Worm (Caenorhabditis elegans): Measurements from ENCODE around the gene F22E5.2.
"Not testable (repeated sequence)": the region's sequence is repeated elsewhere in the genome, so short reads cannot be mapped to it uniquely, and the experiment has no call there.

The F22E5.2 gene

ce11 chrII:2629270-2629669 is 35.9 kb upstream of the F22E5.2 start, which contains the start of gene sri-37:
sri-37 (plus strand) TSS chrII:2629570.
- TF ChIP-seq nhr-77 (tag; optimal IDR thresholded peaks at IDR 0.05) (no peak), ceh-9 (tag; optimal IDR thresholded peaks at IDR 0.05) (no peak), lin-15B (tag; optimal IDR thresholded peaks at IDR 0.05) (no peak), lin-39 (tag; optimal IDR thresholded peaks at IDR 0.05) (no peak), nfya-1 (tag; optimal IDR thresholded peaks at IDR 0.05; ENCODE audit: insufficient read depth) (no peak), elt-1 (tag; optimal IDR thresholded peaks at IDR 0.05) (no peak), ZK546.5 (tag; optimal IDR thresholded peaks at IDR 0.05) (no peak)

ce11 chrII:2631169-2631568 is 34.0 kb upstream of the F22E5.2 start, which contains the start of gene D2062.1:
D2062.1 (plus strand) TSS chrII:2631469.
- TF ChIP-seq unc-62 (GFP tag; optimal IDR thresholded peaks at IDR 0.05) (no peak), daf-12 (tag; optimal IDR thresholded peaks at IDR 0.05) (no peak), nhr-23 (tag; optimal IDR thresholded peaks at IDR 0.05) (no peak), ceh-16 (tag; optimal IDR thresholded peaks at IDR 0.05) (no peak), zag-1 (tag; optimal IDR thresholded peaks at IDR 0.05) (no peak), ceh-9 (tag; optimal IDR thresholded peaks at IDR 0.05) (no peak), snpc-4 (tag; optimal IDR thresholded peaks at IDR 0.05) (no peak), skn-1 (tag; optimal IDR thresholded peaks at IDR 0.05) (no peak), eor-1 (tag; optimal IDR thresholded peaks at IDR 0.05) (no peak), aly-2 (tag; optimal IDR thresholded peaks at IDR 0.05) (no peak), pha-4 (tag; optimal IDR thresholded peaks at IDR 0.05) (no peak), fkh-10 (GFP tag; optimal IDR thresholded peaks at IDR 0.05) (no peak), fkh-2 (tag; optimal IDR thresholded peaks at IDR 0.05) (no peak), ztf-11 (tag; optimal IDR thresholded peaks at IDR 0.05) (no peak), nhr-77 (tag; optimal IDR thresholded peaks at IDR 0.05) (no peak), elt-3 (tag; optimal IDR thresholded peaks at IDR 0.05) (no peak), nhr-11 (tag; optimal IDR thresholded peaks at IDR 0.05) (no peak)

DNA sequence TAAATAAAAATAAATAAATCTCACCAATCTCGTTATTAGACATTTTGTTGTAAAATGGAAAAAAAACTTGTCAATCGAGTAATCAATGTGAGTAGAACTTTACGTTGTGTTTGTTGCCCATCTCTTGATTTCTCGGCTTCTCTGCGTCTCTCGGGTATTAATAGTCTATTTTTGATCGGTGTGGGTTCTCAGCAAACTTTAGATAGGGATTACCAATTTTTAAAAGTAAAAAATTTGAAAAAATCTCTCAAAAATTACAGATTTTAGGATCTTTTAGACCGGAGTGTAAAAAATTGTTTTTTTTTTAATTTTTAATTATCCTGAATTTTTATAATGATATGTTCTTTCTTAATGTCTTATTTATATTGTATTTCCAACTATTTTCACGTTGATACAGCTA is 27.8 kb upstream of the F22E5.2 start, which contains the start of gene F22E5.21:
F22E5.21 (minus strand) TSS at position 101 of the 400 bp plus-strand sequence.
- no peak for TF ChIP-seq nhr-76 (tag; optimal IDR thresholded peaks at IDR 0.05)
- no peak for TF ChIP-seq skn-1 (tag; optimal IDR thresholded peaks at IDR 0.05)
- no peak for TF ChIP-seq eor-1 (tag; optimal IDR thresholded peaks at IDR 0.05)
- no peak for TF ChIP-seq unc-39 (tag; optimal IDR thresholded peaks at IDR 0.05)
- no peak for TF ChIP-seq hmg-11 (tag; optimal IDR thresholded peaks at IDR 0.05)
- TF ChIP-seq snpc-4 (tag; optimal IDR thresholded peaks at IDR 0.05) = no peak
- no peak for TF ChIP-seq ceh-28 (tag; optimal IDR thresholded peaks at IDR 0.05)
- TF ChIP-seq mdl-1 (tag; optimal IDR thresholded peaks at IDR 0.05) = no peak
- no peak for TF ChIP-seq mml-1 (tag; optimal IDR thresholded peaks at IDR 0.05)
- TF ChIP-seq lin-15B (tag; optimal IDR thresholded peaks at IDR 0.05) = no peak
- no peak for TF ChIP-seq lin-39 (tag; optimal IDR thresholded peaks at IDR 0.05)
- no peak for TF ChIP-seq zag-1 (tag; optimal IDR thresholded peaks at IDR 0.05)

- TF ChIP-seq nhr-25 (tag; optimal IDR thresholded peaks at IDR 0.05) = no peak
- TF ChIP-seq mml-1 (tag; optimal IDR thresholded peaks at IDR 0.05) = no peak
- no peak for TF ChIP-seq ceh-9 (tag; optimal IDR thresholded peaks at IDR 0.05)
- no peak for TF ChIP-seq fos-1 (tag; optimal IDR thresholded peaks at IDR 0.05)
- no peak for TF ChIP-seq nhr-77 (tag; optimal IDR thresholded peaks at IDR 0.05)
- peak; percentile 52 for TF ChIP-seq skn-1 (tag; optimal IDR thresholded peaks at IDR 0.05)
- TF ChIP-seq elt-3 (tag; optimal IDR thresholded peaks at IDR 0.05) = no peak
- TF ChIP-seq pha-4 (tag; optimal IDR thresholded peaks at IDR 0.05) = peak; percentile 32
Measured at ce11 chrII:2638062-2638461, 27.1 kb upstream of the F22E5.2 start, which contains the start of gene F22E5.9. F22E5.9 (plus strand) TSS chrII:2638388.

DNA sequence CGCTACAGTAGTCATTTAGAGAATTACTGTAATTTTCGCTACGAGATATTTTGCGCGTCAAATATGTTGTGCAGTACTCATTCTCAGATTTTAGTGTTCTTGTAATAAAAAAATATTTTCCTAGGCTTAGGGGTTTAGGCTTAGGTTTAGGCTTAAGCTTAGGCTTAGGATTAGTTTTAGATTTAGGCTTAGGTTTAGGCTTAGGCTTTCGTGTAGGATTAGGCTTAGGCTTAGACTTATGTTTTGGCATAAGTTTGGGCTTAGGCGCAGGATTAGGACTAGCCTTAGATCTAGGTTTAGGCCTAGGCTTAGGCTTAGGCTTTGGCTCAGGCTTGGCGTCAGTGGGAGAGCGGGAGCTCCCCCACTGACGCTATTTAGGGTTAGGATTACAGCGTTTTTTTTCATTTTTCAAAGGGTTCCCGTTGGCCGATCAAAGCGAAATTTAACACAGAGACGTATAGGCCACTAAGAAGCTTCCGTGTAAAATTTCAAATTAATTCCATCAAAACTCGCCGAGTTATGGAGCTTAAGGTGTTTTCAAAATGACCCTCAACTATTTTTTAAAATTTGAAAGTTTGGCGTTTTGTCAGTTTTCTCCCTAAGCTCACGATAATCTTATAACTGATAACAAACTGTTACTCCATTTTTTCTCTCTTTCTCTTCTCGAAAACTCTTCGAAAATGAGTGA is 25.6 kb upstream of the F22E5.2 start, which contains the start of gene F22E5.8:
F22E5.8 (plus strand) TSS at position 638 of the 688 bp plus-strand sequence.
- not testable (repeated sequence) for TF ChIP-seq egl-5, fos-1, nhr-67 (tag; optimal IDR thresholded peaks at IDR 0.05)
